Worm (Caenorhabditis elegans) whole organism, midembryonic: ENCODE results near the gene T14B4.8.

Experiments
- flt-1 ChIP-seq: fragments of 200-800 bp; sonication (Bioruptor generic); IDR thresholded peaks from 2 replicates; pipeline ENCODE4 v1.3.6; 2022; ENCODE audit warnings: missing genetic modification characterization, missing compliant biosample characterization
- klf-2 ChIP-seq: fragments of 200-800 bp; sonication (Bioruptor generic); conservative IDR thresholded peaks from 2 replicates; pipeline ENCODE4 v1.3.6; 2022; ENCODE audit warnings: missing genetic modification reagents, missing genetic modification characterization, missing compliant biosample characterization
- med-1 ChIP-seq: sonication (generic microtip); optimal IDR thresholded peaks from 2 replicates; lab custom pipeline; 2017; ENCODE audit warnings: missing genetic modification characterization, mild to moderate bottlenecking, missing compliant biosample characterization, antibody characterized with exemption, missing genetic modification reagents; ENCODE audit not compliant: insufficient read depth
- ref-1 ChIP-seq: fragments of 200-800 bp; sonication (Bioruptor generic); conservative IDR thresholded peaks from 2 replicates; pipeline ENCODE4 v1.3.6; 2022; ENCODE audit warnings: missing genetic modification reagents, missing genetic modification characterization, missing compliant biosample characterization
- tab-1 ChIP-seq: fragments of 200-800 bp; sonication (Bioruptor generic); IDR thresholded peaks from 2 replicates; pipeline ENCODE4 v1.3.6; 2022; ENCODE audit warnings: missing genetic modification characterization, missing compliant biosample characterization
- ztf-23 ChIP-seq: fragments of 200-800 bp; sonication (Bioruptor generic); IDR thresholded peaks from 2 replicates; pipeline ENCODE4 v1.3.6; 2022; ENCODE audit warnings: missing genetic modification reagents, missing genetic modification characterization, missing compliant biosample characterization
- ztf-29 ChIP-seq: fragments of 200-800 bp; sonication (Bioruptor generic); IDR thresholded peaks from 2 replicates; pipeline ENCODE4 v1.3.6; 2022; ENCODE audit warnings: missing genetic modification reagents, missing genetic modification characterization, missing compliant biosample characterization

DNA sequence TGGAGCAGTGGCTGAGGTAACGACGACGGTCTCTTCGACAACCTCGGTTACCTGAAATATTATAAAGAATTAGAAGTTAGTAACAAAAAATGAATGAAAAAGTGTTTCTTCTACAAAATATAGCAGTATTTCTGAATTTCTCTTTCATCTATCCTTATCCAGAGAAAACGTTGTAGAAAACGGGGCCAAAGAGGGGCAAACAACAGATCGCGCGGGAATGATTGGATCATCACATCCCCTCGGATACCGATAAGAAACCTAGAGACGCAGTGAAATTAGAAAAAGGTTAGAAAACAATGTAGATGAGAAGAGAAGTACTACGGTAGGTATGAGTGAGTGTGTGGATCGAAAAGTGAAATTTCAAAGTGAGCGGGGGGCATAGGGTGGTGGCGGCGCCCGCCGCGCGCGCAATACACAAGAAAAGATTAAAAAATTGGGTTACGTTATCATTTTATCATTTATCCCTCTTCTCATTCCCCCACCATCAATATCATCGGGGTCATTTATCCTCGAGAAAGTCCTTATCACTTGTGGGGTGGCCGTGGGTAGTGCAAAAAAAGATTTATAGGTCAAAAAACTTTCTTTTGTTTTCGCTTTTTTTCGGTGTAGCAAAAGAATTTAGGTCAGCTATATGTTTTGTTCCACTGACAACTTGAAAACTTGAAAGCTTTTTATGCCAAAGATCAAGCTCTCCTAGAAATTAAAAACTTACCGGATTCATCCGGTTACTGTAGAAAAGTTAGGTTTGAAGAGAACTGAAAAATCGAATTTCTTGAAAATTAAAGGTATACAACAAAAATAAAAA, 16.8 kb downstream of the T14B4.8 start, which contains the start of the genes dpy-10 and T14B4.19:
- TF ChIP-seq flt-1 (no peak), ref-1 (GFP tag; lab: Robert Waterston, UW) (no peak), ztf-23 (GFP tag; lab: Robert Waterston, UW) (no peak), klf-2 (GFP tag; lab: Robert Waterston, UW) (no peak), med-1 (GFP tag; lab: Kevin White, UChicago) (no peak), ztf-29 (no peak), tab-1 (no peak)
